Fruit fly (Drosophila melanogaster) Kc167 (cell line): ENCODE data around the gene Glut3.
A peak's percentile ranks its signal among the peaks of the same experiment; 100 is the strongest.

Experiments used
- Myc ChIP-seq: fragments of >200 bp; optimal IDR thresholded peaks from 2 replicates; lab custom pipeline; 2017; ENCODE audit warnings: missing external identifiers
- Sin3A ChIP-seq: fragments of >200 bp; optimal IDR thresholded peaks from 2 replicates; lab custom pipeline; 2018; ENCODE audit warnings: missing external identifiers
- h ChIP-seq: fragments of >200 bp; optimal IDR thresholded peaks from 3 replicates; lab custom pipeline; 2018; ENCODE audit warnings: missing external identifiers
- insv ChIP-seq: fragments of >200 bp; optimal IDR thresholded peaks from 3 replicates; lab custom pipeline; 2018; ENCODE audit warnings: missing external identifiers
- psq ChIP-seq: fragments of >200 bp; optimal IDR thresholded peaks from 2 replicates; lab custom pipeline; 2017; ENCODE audit warnings: missing external identifiers
- ttk ChIP-seq: sonication (Bioruptor generic); optimal IDR thresholded peaks from 2 replicates; lab custom pipeline; 2017; ENCODE audit warnings: missing external identifiers

Glut3 gene

DNA sequence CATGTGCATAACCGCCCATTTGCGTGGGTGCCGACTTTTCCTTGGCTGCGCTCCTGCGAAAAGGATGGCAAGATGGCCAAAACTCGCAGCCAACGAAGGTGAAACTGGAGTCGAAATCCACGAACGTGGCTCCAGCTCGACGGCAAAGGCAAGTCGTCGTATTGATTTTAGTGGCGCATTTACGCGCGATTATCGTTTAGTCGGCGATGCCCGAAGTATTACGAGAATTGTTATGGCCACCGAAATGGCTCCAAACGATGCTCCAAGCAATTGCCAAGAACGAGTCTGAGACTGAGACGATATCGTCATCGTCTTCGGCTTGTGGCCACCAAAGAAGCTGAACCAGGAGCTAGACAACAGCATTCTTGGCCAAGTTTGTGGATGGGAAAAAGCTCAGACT is 3.5 kb downstream of the Glut3 start:
- no peak for TF ChIP-seq Myc (lab: Kevin White, UChicago)
- no peak for TF ChIP-seq ttk (lab: Kevin White, UChicago)
- no peak for TF ChIP-seq psq (lab: Kevin White, UChicago)

DNA sequence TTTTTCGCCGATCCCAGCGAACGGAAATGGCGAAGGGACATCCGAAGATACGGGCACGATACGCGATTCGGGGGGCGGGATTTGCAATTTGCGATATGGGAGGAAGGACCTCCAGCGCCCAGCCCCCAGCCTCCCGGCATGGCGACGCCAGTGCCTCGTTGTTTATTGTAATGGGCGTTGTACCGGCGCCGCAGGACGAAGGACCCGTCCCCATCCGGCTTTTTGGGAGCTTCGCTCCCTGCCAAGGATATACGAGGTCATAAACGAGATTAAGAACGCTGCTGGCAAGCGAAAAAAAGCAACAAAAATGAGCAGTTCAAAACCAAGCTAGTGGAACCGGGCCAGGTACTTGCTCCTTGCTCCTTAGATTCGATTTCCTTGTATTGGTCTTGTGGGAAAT is 4.5 kb downstream of the Glut3 start:
- TF ChIP-seq psq (lab: Kevin White, UChicago): no peak
- TF ChIP-seq h (lab: Kevin White, UChicago): no peak
- no peak for TF ChIP-seq insv (lab: Kevin White, UChicago)
- no peak for TF ChIP-seq Sin3A (lab: Kevin White, UChicago)
- TF ChIP-seq Myc (lab: Kevin White, UChicago): no peak
- no peak for TF ChIP-seq ttk (lab: Kevin White, UChicago)

DNA sequence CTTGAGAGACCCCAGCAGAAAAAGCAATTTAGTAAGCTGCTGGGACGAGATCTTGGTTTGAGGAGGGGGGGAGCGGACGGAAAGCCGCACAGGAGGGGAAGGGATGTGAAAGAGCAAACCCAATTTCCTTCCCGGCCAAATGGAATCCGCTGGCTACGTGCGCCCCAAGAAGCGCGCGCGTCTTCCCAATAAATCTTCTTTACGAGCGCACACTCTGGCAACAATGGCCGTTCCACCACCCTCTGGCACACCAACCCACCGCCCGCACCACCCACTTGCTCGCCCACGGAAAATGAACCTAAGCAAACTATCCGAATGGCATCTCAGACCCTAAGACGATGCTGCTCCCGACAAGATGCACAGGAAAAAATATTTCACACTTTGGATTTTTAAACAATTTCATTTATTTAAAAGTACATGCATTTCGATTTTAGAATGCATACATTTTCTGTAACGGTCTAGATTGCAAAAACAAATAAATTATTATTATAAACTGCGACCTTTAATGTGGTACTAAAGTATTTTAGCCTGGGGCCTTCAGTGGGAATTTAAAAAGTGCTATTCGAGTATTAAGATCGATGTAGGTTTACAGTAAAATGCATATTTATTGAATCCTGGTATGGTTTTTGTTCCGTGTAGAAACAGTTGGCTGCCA is 6.0 kb downstream of the Glut3 start:
- TF ChIP-seq ttk (lab: Kevin White, UChicago): no peak
- no peak for TF ChIP-seq psq (lab: Kevin White, UChicago)
- no peak for TF ChIP-seq Sin3A (lab: Kevin White, UChicago)

DNA sequence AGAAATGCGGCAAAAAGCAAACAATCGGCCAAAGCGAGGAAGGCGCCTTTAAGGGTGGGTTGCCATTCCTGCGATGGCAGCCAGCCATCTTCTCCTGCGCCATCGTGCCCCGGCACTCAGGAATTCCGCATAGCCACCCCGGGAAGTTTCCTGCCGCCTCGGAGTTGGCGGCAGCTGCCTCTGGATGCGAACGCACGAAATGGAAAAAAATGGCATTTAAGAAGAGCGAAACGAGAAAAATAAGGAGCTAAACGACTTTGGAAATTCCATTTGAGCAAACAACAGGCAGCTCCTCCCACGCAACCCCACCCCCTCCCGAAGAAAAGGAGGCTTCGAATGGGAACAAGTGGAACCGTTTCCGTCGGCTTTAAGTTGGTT is 6.5 kb downstream of the Glut3 start:
- no peak for TF ChIP-seq Sin3A (lab: Kevin White, UChicago)

DNA sequence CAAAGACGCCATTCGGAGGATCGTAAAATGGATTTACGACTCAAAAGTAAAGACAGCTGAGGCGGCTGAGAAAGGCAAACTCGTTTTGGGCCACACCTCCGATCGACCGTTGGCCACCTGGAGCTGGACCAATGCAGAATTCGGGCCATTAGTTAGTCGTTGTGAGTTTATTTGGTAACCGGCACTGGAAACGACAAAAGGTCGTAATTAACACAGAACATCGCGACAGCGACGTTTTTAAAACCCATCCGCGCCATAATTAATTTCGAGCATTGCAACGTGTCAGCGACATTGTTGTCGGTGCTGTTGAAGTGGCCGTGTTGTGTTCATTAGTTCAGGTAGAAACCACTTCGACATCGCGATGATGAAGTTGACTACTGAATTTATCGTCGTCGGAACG is 9.7 kb downstream of the Glut3 start:
- TF ChIP-seq Sin3A (lab: Kevin White, UChicago) (no peak), ttk (lab: Kevin White, UChicago) (no peak), insv (lab: Kevin White, UChicago) (no peak), Myc (lab: Kevin White, UChicago) (no peak), psq (lab: Kevin White, UChicago) (no peak), h (lab: Kevin White, UChicago) (no peak)

DNA sequence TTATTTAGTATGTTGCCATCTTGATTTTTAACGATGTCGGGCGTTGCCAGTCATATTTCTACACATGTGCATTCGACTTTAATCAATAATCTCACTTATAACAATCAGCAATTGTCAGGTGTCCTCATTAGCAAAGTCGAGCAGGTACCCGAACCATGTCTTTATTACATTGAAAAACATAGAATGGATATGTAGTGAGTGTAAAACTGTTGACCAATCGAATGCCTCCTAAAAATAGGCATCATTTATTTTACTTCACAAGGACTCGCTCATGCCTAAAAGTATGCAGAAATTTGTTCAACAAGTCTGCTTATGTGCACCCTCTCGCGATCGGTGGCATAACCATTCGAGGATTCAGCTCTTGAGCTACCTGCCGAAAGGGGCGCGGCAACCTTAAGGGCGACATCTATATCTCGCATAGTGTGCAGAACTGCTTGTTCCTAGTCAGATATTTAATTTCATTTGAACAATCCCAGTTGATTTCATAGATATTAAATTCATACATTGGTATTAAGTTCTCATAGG is 10.5 kb downstream of the Glut3 start:
- TF ChIP-seq h (lab: Kevin White, UChicago): peak; percentile 98
- no peak for TF ChIP-seq psq (lab: Kevin White, UChicago)
- TF ChIP-seq ttk (lab: Kevin White, UChicago): no peak

DNA sequence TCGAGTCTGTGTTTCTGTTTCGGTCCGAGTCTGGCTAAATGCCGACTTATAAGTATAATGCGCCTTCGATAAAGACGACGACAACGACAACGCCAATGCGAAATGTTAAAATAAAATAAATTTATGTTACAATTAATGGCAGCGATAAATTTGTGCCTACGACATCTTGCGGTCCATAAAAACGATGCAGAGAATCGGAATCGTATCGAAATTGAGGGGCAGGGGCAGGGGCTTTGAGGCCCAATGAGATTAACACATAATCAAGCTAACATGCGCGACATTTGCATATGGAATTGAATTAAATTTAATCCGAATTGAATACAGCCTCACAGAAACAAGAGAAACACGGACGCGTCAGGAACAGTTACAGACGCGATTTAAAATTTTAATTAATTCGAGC is 12.2 kb downstream of the Glut3 start:
- TF ChIP-seq h (lab: Kevin White, UChicago) (no peak), psq (lab: Kevin White, UChicago) (no peak), Myc (lab: Kevin White, UChicago) (no peak), Sin3A (lab: Kevin White, UChicago) (no peak), ttk (lab: Kevin White, UChicago) (no peak), insv (lab: Kevin White, UChicago) (no peak)

DNA sequence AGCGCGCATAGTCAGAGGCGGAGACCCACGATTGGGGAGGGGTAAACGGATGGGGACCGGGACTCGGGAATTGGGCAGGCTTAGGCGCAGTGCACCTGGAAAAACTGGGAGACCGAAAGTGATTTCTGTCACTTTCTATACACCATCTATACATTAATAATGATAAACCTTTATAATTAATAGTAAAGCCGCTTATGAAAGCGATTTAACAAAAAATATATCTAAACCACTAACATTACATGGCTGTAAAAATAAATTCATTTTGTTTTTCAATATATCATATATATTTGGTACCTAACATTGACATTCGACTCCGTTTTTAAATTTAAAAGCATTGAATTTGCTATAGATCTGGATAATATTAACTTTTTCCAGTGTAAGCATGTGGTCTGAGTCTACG is 12.9 kb downstream of the Glut3 start:
- TF ChIP-seq insv (lab: Kevin White, UChicago) (no peak), ttk (lab: Kevin White, UChicago) (no peak), Myc (lab: Kevin White, UChicago) (no peak), psq (lab: Kevin White, UChicago) (no peak), Sin3A (lab: Kevin White, UChicago) (no peak), h (lab: Kevin White, UChicago) (no peak)

DNA sequence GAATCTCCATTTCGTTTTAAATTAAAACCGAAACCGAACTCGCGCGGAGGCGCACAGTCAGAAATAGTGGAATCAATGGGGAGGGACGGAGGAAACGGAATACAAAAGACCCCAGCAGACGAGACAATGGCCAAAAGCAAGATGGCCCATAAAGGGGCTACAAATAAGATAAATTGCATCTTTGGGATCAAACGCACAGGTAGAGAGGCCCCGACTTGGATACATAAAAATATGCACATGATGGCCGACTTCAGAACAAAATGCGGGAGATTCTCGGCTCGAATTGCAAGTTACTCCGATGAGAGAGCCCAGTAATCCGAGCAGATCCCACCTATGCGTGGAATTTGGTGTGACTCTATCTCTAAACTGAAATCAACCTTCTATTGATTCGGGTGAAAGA is 13.3 kb downstream of the Glut3 start:
- TF ChIP-seq psq (lab: Kevin White, UChicago) (no peak), ttk (lab: Kevin White, UChicago) (no peak), insv (lab: Kevin White, UChicago) (no peak), Sin3A (lab: Kevin White, UChicago) (no peak), h (lab: Kevin White, UChicago) (no peak), Myc (lab: Kevin White, UChicago) (no peak)

DNA sequence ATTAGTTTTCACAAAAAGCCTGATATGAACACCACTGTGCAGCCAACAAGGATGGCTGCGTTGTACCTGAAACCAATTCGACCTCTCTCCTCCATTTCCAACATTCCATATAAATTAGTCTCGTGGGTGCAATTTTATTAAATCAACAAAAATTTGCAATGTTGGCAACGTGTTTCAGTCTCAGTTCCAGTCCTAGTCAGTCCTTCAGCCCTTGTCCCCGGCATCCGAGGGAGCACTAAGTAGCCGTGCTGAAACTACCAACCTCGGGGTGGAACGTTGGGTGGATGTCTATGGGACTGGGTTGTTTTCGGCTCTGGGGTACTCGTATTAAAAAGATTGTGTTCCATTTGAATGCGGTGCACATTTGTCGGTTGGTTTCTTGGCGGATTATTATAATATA is 16.0 kb downstream of the Glut3 start:
- no peak for TF ChIP-seq Myc (lab: Kevin White, UChicago)
- TF ChIP-seq Sin3A (lab: Kevin White, UChicago): no peak
- TF ChIP-seq h (lab: Kevin White, UChicago): no peak
- no peak for TF ChIP-seq insv (lab: Kevin White, UChicago)
- TF ChIP-seq psq (lab: Kevin White, UChicago): no peak
- TF ChIP-seq ttk (lab: Kevin White, UChicago): no peak

DNA sequence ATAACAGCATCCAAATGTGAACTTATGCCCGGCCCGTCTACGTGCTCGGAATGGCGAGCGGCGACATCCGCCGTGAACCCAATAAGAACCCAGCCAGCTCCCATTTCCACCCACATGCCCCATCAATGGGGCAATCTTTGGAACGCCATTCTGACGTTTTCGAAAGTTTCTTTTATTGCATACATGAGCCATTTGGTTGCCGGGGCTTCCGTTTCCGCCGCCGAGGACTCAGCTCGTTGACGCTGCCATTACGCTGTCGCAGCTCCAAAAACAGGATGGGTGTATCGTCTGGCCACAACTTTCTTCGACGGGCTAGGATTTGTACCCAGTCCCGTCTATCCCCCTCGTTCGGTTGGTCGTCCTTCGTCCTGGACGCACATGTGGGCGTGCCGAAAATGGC is 18.0 kb downstream of the Glut3 start:
- TF ChIP-seq psq (lab: Kevin White, UChicago) (no peak), h (lab: Kevin White, UChicago) (no peak), ttk (lab: Kevin White, UChicago) (no peak), insv (lab: Kevin White, UChicago) (no peak), Myc (lab: Kevin White, UChicago) (no peak)

DNA sequence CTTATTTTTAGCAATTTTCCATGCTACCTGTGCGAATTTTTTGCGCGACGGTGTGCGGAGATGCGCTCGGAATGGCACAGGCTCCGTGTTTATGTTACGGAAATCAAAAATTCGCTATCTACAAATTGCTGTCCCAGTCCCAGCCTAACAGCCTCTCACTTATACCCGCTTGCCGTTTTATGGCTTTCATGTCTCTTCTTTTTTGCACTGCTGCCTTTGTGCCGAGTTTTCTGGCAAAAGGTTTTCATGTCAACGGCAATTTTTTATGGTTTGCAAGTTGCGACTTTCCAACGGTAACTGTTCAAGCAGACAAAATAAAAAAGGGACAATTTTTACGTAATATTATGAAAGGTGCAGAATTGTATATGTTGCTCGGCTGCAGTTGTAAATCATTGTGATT is 22.8 kb downstream of the Glut3 start:
- no peak for TF ChIP-seq h (lab: Kevin White, UChicago)
- TF ChIP-seq Myc (lab: Kevin White, UChicago): no peak
- TF ChIP-seq insv (lab: Kevin White, UChicago): no peak
- no peak for TF ChIP-seq ttk (lab: Kevin White, UChicago)
